Worm (Caenorhabditis elegans) whole organism, L2 larva: ENCODE data around the gene T10B5.7.

Experiments used
- F13H6.1 ChIP-seq: sonication (generic microtip); optimal IDR thresholded peaks from 2 replicates; lab custom pipeline; 2016; ENCODE audit warnings: missing genetic modification characterization, missing compliant biosample characterization
- alr-1 ChIP-seq: fragments of 150-350 bp; optimal IDR thresholded peaks from 2 replicates; lab custom pipeline; 2014; ENCODE audit warnings: missing biosample characterization, missing genetic modification characterization
- mab-5 ChIP-seq: fragments of 150-350 bp; optimal IDR thresholded peaks from 2 replicates; lab custom pipeline; 2014; ENCODE audit warnings: missing biosample characterization, missing genetic modification characterization
- nhr-11 ChIP-seq: fragments of 150-350 bp; optimal IDR thresholded peaks from 2 replicates; lab custom pipeline; 2014; ENCODE audit warnings: missing biosample characterization, missing genetic modification characterization
- nhr-12 ChIP-seq: fragments of 150-350 bp; optimal IDR thresholded peaks from 2 replicates; lab custom pipeline; 2014; ENCODE audit warnings: missing biosample characterization, missing genetic modification characterization

ce11 chrV:1845977-1846376, at the start of gene T10B5.7:
- TF ChIP-seq F13H6.1 (tag; lab: Kevin White, UChicago), result no peak
- TF ChIP-seq nhr-11, result no peak
- no peak for TF ChIP-seq mab-5 (tag; lab: Kevin White, UChicago)
- no peak for TF ChIP-seq alr-1 (tag; lab: Kevin White, UChicago)
- no peak for TF ChIP-seq nhr-12
